Worm (Caenorhabditis elegans): ENCODE measurements around the gene gspd-1.

DNA sequence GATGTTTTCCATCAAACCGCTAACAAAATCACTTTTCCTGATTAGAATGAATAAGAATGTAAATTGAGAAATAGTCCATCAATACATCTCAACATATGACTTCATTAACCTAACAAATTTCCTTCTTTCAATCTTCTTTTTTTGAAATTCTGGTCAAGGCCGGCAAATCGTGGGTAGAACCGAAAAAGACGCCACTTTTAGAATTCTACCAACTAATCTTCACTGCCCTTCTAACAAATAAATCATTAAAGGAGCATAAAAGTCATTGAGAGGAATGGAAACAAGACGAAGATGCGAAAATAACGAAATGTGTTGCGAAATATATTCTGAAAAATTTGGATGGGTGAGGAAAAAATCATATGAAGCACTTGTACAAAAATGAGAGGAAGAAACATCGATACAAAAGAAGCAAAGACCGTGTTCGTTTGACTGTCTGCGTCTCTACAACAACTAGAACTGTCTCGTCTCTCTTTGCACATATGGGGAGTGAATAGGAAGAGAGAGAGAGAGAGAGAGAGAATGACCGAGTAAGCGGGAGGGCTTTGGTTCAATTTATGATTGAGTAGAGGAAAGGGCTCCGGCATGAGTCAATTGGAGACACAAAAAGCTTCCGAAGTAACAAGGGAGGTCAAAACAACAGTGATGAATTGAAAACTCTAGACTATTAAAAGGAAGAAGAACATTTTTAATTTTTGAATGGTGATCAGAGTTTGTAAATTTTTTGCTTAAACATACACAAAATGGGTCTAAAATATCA, 46.8 kb downstream of the gspd-1 start:
- TF ChIP-seq tbx-11 (GFP tag; IDR thresholded peaks at IDR 0.05) = no peak
- TF ChIP-seq F13C5.2 (tag; optimal IDR thresholded peaks at IDR 0.05) = no peak
- no peak for TF ChIP-seq ama-1 (optimal IDR thresholded peaks at IDR 0.05)
- no peak for TF ChIP-seq ets-7 (tag; optimal IDR thresholded peaks at IDR 0.05)
- TF ChIP-seq sea-1 (GFP tag; conservative IDR thresholded peaks at IDR 0.05) = no peak
- TF ChIP-seq hmbx-1 (tag; optimal IDR thresholded peaks at IDR 0.05) = no peak

All from whole organism, early embryonic.